Worm (Caenorhabditis elegans) whole organism, L2 larva: ENCODE results near the gene mam-7.

ENCODE experiments used
- alr-1 ChIP-seq: fragments of 150-350 bp; optimal IDR thresholded peaks from 2 replicates; lab custom pipeline; 2014; ENCODE audit warnings: missing biosample characterization, missing genetic modification characterization
- aly-2 ChIP-seq: fragments of 150-350 bp; optimal IDR thresholded peaks from 2 replicates; lab custom pipeline; 2014; ENCODE audit warnings: missing biosample characterization, missing genetic modification characterization
- fos-1 ChIP-seq: fragments of 150-350 bp; optimal IDR thresholded peaks from 2 replicates; lab custom pipeline; 2014; ENCODE audit warnings: missing biosample characterization, missing genetic modification characterization
- lin-13 ChIP-seq: fragments of 150-350 bp; optimal IDR thresholded peaks from 2 replicates; lab custom pipeline; 2014; ENCODE audit warnings: missing biosample characterization, missing genetic modification reagents, missing genetic modification characterization
- lsy-2 ChIP-seq, 2 experiments: fragments of 150-350 bp in 1 of 2; sonication (generic microtip) in 1 of 2; optimal IDR thresholded peaks; 2 replicates each; lab custom pipeline; 2014 to 2017; ENCODE audit warnings: missing biosample characterization in 2 of 2, missing genetic modification characterization in 2 of 2
- mab-5 ChIP-seq: fragments of 150-350 bp; optimal IDR thresholded peaks from 2 replicates; lab custom pipeline; 2014; ENCODE audit warnings: missing biosample characterization, missing genetic modification characterization
- nhr-21 ChIP-seq: fragments of 150-350 bp; optimal IDR thresholded peaks from 2 replicates; lab custom pipeline; 2014; ENCODE audit warnings: missing biosample characterization, missing genetic modification characterization
- peb-1 ChIP-seq: fragments of 150-350 bp; optimal IDR thresholded peaks from 2 replicates; lab custom pipeline; 2014; ENCODE audit warnings: missing biosample characterization, missing genetic modification characterization
- skn-1 ChIP-seq: sonication (generic microtip); optimal IDR thresholded peaks from 2 replicates; lab custom pipeline; 2017; ENCODE audit warnings: missing biosample characterization, missing genetic modification characterization
- unc-62 ChIP-seq: fragments of 150-350 bp; optimal IDR thresholded peaks from 2 replicates; lab custom pipeline; 2014; ENCODE audit warnings: missing biosample characterization, missing genetic modification reagents, missing genetic modification characterization
- zag-1 ChIP-seq: fragments of 150-350 bp; optimal IDR thresholded peaks from 2 replicates; lab custom pipeline; 2014; ENCODE audit warnings: missing biosample characterization, missing genetic modification characterization

DNA sequence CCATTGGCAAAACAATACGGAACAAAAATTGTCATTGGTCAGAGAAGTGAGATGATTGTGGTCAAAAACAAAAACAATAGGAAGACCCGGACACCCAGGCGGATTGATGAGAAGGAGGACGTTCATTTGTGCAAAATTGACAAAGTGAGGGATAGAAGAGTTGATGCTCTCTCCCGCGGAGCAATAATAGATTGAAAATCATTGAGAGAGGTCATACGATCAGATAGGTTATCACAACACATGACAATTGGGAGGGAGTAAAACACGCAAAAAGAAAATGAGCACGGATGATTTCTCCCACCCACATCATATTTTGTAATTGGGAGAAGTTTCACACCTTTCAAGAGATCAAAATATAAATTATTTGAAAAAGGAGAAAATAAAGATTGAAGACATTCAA, 7.3 kb upstream of the mam-7 start:
- no peak for TF ChIP-seq aly-2 (tag; lab: Kevin White, UChicago)
- TF ChIP-seq lsy-2 (tag; optimal IDR thresholded peaks at IDR 0.05; lab: Kevin White, UChicago): no peak
- TF ChIP-seq unc-62: no peak
- TF ChIP-seq fos-1: no peak
- no peak for TF ChIP-seq nhr-21 (tag; lab: Kevin White, UChicago)
- no peak for TF ChIP-seq skn-1 (tag; lab: Kevin White, UChicago)
- TF ChIP-seq lin-13: no peak
- no peak for TF ChIP-seq zag-1 (tag; lab: Kevin White, UChicago)
- no peak for TF ChIP-seq peb-1 (tag; lab: Kevin White, UChicago)
- no peak for TF ChIP-seq alr-1 (tag; lab: Kevin White, UChicago)
- TF ChIP-seq mab-5 (tag; lab: Kevin White, UChicago): no peak
